Fruit fly (Drosophila melanogaster): ENCODE data around the gene Exo84.
A peak's percentile ranks its signal among the peaks of the same experiment; 100 is the strongest.

Gene Exo84

dm6 chr3R:26017771-26018731 is 34.0 kb downstream of the Exo84 start (continued):
- TF ChIP-seq CG17829 (tag; optimal IDR thresholded peaks at IDR 0.05) (peak; percentile 94), Usf (GFP tag; optimal IDR thresholded peaks at IDR 0.05) (peak; percentile 83), CG12219 (GFP tag; optimal IDR thresholded peaks at IDR 0.05) (peak; percentile 56), NC2β (GFP tag; optimal IDR thresholded peaks at IDR 0.05) (no peak), CG18599 (GFP tag; optimal IDR thresholded peaks at IDR 0.05) (peak; percentile 69), CG8089 (GFP tag; optimal IDR thresholded peaks at IDR 0.05) (no peak), CG4328 (GFP tag; optimal IDR thresholded peaks at IDR 0.05) (peak; percentile 53), CG14710 (tag; optimal IDR thresholded peaks at IDR 0.05) (peak; percentile 96), fd102C (GFP tag; optimal IDR thresholded peaks at IDR 0.05) (peak; percentile 86), CG9817 (tag; optimal IDR thresholded peaks at IDR 0.05) (no peak), nerfin-1 (tag; optimal IDR thresholded peaks at IDR 0.05) (peak; percentile 86), cas (GFP tag; IDR thresholded peaks at IDR 0.05) (no peak), CG13424 (tag; optimal IDR thresholded peaks at IDR 0.05) (peak; percentile 90), croc (GFP tag; conservative IDR thresholded peaks at IDR 0.05) (peak; percentile 88), tx (GFP tag; optimal IDR thresholded peaks at IDR 0.05) (no peak), pzg (GFP tag; optimal IDR thresholded peaks at IDR 0.05) (no peak), CG18476 (GFP tag; optimal IDR thresholded peaks at IDR 0.05) (peak; percentile 88), CG14014 (GFP tag; IDR thresholded peaks at IDR 0.05) (no peak), CG11723 (GFP tag; optimal IDR thresholded peaks at IDR 0.05) (peak; percentile 74), emc (GFP tag; optimal IDR thresholded peaks at IDR 0.05) (no peak), CG4617 (GFP tag; optimal IDR thresholded peaks at IDR 0.05; ENCODE audit: borderline replicate concordance) (peak; percentile 62), danr (GFP tag; IDR thresholded peaks at IDR 0.05) (peak; percentile 37; the same call in 1 of the 2 replicates), CG7963 (GFP tag; IDR thresholded peaks at IDR 0.05; ENCODE audit: partially characterized antibody) (no peak), CG10267 (tag; optimal IDR thresholded peaks at IDR 0.05) (peak; percentile 93), Gug (GFP tag; IDR thresholded peaks at IDR 0.05) (peak; percentile 30; the same call in 2 of the 4 replicates), CG15011 (GFP tag; optimal IDR thresholded peaks at IDR 0.05) (peak; percentile 76), CG14965 (GFP tag; optimal IDR thresholded peaks at IDR 0.05; ENCODE audit: borderline replicate concordance) (no peak), Ets65A (GFP tag) (peak; percentile 65), CG13123 (GFP tag; optimal IDR thresholded peaks at IDR 0.05) (peak; percentile 34), CG17361 (GFP tag; IDR thresholded peaks at IDR 0.05) (peak; percentile 96), insv (GFP tag; optimal IDR thresholded peaks at IDR 0.05) (peak in 1 of 2 experiments; percentile 81), Rx (GFP tag; IDR thresholded peaks at IDR 0.05) (no peak; the same call in 1 of the 2 replicates), CG14050 (GFP tag; IDR thresholded peaks at IDR 0.05) (no peak; the same call in 2 of the 3 replicates), CG6791 (GFP tag; IDR thresholded peaks at IDR 0.05; ENCODE audit: partially characterized antibody) (no peak), Antp (GFP tag; optimal IDR thresholded peaks at IDR 0.05) (peak; percentile 20), sens-2 (GFP tag; IDR thresholded peaks at IDR 0.05) (0 out of 2 replicates have a peak, but pooled peaks have one; percentile 40), peb (GFP tag; IDR thresholded peaks at IDR 0.05) (peak; percentile 43; the same call in 1 of the 2 replicates), CG30020 (tag; optimal IDR thresholded peaks at IDR 0.05) (peak; percentile 74), CG6765 (GFP tag; optimal IDR thresholded peaks at IDR 0.05) (no peak), nmo (GFP tag; optimal IDR thresholded peaks at IDR 0.05) (peak; percentile 94), HHEX (GFP tag; optimal IDR thresholded peaks at IDR 0.05) (peak; percentile 59), ken (GFP tag; IDR thresholded peaks at IDR 0.05) (0 out of 3 replicates have a peak, but pooled peaks have one; percentile 29), MESR4 (GFP tag; optimal IDR thresholded peaks at IDR 0.05) (no peak), ATbp (GFP tag; optimal IDR thresholded peaks at IDR 0.05) (peak; percentile 66), CG7839 (tag; optimal IDR thresholded peaks at IDR 0.05) (peak; percentile 88), zen (tag; optimal IDR thresholded peaks at IDR 0.05) (peak; percentile 95), pita (GFP tag; optimal IDR thresholded peaks at IDR 0.05) (no peak)

Data from whole organism, embryonic.